Worm (Caenorhabditis elegans) whole organism, young adult: ENCODE results near the gene rpap-3.
A peak's percentile ranks its signal among the peaks of the same experiment; 100 is the strongest.

Experiments used
- C17E4.6 ChIP-seq: fragments of 200-800 bp; sonication (Bioruptor generic); IDR thresholded peaks from 2 replicates; pipeline ENCODE4 v1.3.6; 2022; ENCODE audit warnings: missing genetic modification reagents, missing genetic modification characterization, missing compliant biosample characterization
- F22D6.2 ChIP-seq: sonication (generic microtip); optimal IDR thresholded peaks from 2 replicates; lab custom pipeline; 2016; ENCODE audit warnings: mild to moderate bottlenecking, missing genetic modification characterization, missing compliant biosample characterization
- F33H1.4 ChIP-seq: fragments of 200-800 bp; sonication (Bioruptor generic); IDR thresholded peaks from 2 replicates; pipeline ENCODE4 v1.3.6; 2022; ENCODE audit warnings: missing genetic modification reagents, missing genetic modification characterization, missing compliant biosample characterization
- F37B4.10 ChIP-seq: fragments of 200-800 bp; sonication (Bioruptor generic); IDR thresholded peaks from 2 replicates; pipeline ENCODE4 v1.3.6; 2022; ENCODE audit warnings: missing genetic modification characterization, missing compliant biosample characterization
- F39B2.1 ChIP-seq: fragments of 200-800 bp; sonication (Bioruptor generic); IDR thresholded peaks from 2 replicates; pipeline ENCODE4 v1.3.6; 2022; ENCODE audit warnings: missing genetic modification reagents, missing genetic modification characterization, missing compliant biosample characterization
- F49E8.2 ChIP-seq: sonication (generic microtip); optimal IDR thresholded peaks from 3 replicates; lab custom pipeline; 2017; ENCODE audit warnings: missing genetic modification characterization, mild to moderate bottlenecking, missing compliant biosample characterization, antibody characterized with exemption, moderate library complexity; ENCODE audit not compliant: insufficient read depth
- K11D2.4 ChIP-seq: fragments of 200-800 bp; sonication (Bioruptor generic); IDR thresholded peaks from 2 replicates; pipeline ENCODE4 v1.3.6; 2022; ENCODE audit warnings: missing genetic modification reagents, missing genetic modification characterization, missing compliant biosample characterization
- T07F8.4 ChIP-seq: sonication (generic microtip); optimal IDR thresholded peaks from 2 replicates; lab custom pipeline; 2016; ENCODE audit warnings: mild to moderate bottlenecking, missing genetic modification characterization, moderate library complexity, missing compliant biosample characterization
- Y53G8AR.9 ChIP-seq: fragments of 200-800 bp; sonication (Bioruptor generic); conservative IDR thresholded peaks from 2 replicates; pipeline ENCODE4 v1.3.6; 2022; ENCODE audit warnings: missing genetic modification reagents, missing genetic modification characterization, missing compliant biosample characterization
- Y56A3A.18 ChIP-seq: fragments of 200-800 bp; sonication (Bioruptor generic); IDR thresholded peaks from 2 replicates; pipeline ENCODE4 v1.3.6; 2022; ENCODE audit warnings: missing genetic modification reagents, missing genetic modification characterization, missing compliant biosample characterization
- Y67H2A.10 ChIP-seq: fragments of 200-800 bp; sonication (Bioruptor generic); conservative IDR thresholded peaks from 2 replicates; pipeline ENCODE4 v1.3.6; 2022; ENCODE audit warnings: missing genetic modification reagents, missing genetic modification characterization, missing compliant biosample characterization
- Y79H2A.3 ChIP-seq: fragments of 200-800 bp; sonication (Bioruptor generic); conservative IDR thresholded peaks from 2 replicates; pipeline ENCODE4 v1.3.6; 2022; ENCODE audit warnings: missing genetic modification reagents, missing genetic modification characterization, missing compliant biosample characterization
- aptf-3 ChIP-seq: fragments of 200-800 bp; sonication (Bioruptor generic); IDR thresholded peaks from 2 replicates; pipeline ENCODE4 v1.3.6; 2022; ENCODE audit warnings: missing genetic modification characterization, missing compliant biosample characterization
- atf-7 ChIP-seq: sonication (generic microtip); optimal IDR thresholded peaks from 2 replicates; lab custom pipeline; 2017; ENCODE audit warnings: mild to moderate bottlenecking, missing genetic modification characterization, missing compliant biosample characterization
- attf-3 ChIP-seq: fragments of 200-800 bp; sonication (Bioruptor generic); conservative IDR thresholded peaks from 2 replicates; pipeline ENCODE4 v1.3.6; 2022; ENCODE audit warnings: missing genetic modification reagents, missing genetic modification characterization, missing compliant biosample characterization
- bed-1 ChIP-seq: fragments of 200-800 bp; sonication (Bioruptor generic); IDR thresholded peaks from 2 replicates; pipeline ENCODE4 v1.3.6; 2022; ENCODE audit warnings: missing genetic modification reagents, missing genetic modification characterization, missing compliant biosample characterization
- ceh-100 ChIP-seq: fragments of 200-800 bp; sonication (Bioruptor generic); IDR thresholded peaks from 2 replicates; pipeline ENCODE4 v1.3.6; 2022; ENCODE audit warnings: missing genetic modification reagents, missing genetic modification characterization, missing compliant biosample characterization
- dox-1 ChIP-seq: fragments of 200-800 bp; sonication (Bioruptor generic); IDR thresholded peaks from 2 replicates; pipeline ENCODE4 v1.3.6; 2022; ENCODE audit warnings: missing genetic modification reagents, missing genetic modification characterization, missing compliant biosample characterization
- dpff-1 ChIP-seq: sonication (generic microtip); optimal IDR thresholded peaks from 2 replicates; lab custom pipeline; 2017; ENCODE audit warnings: mild to moderate bottlenecking, missing genetic modification characterization, missing compliant biosample characterization
- hlh-12 ChIP-seq: sonication (generic microtip); optimal IDR thresholded peaks from 2 replicates; lab custom pipeline; 2016; ENCODE audit warnings: missing genetic modification characterization, missing compliant biosample characterization
- hmg-20 ChIP-seq: fragments of 200-800 bp; sonication (Bioruptor generic); IDR thresholded peaks from 2 replicates; pipeline ENCODE4 v1.3.6; 2022; ENCODE audit warnings: missing genetic modification reagents, missing genetic modification characterization, missing compliant biosample characterization
- let-526 ChIP-seq: fragments of 200-800 bp; sonication (Bioruptor generic); IDR thresholded peaks from 2 replicates; pipeline ENCODE4 v1.3.6; 2022; ENCODE audit warnings: missing genetic modification reagents, missing genetic modification characterization, missing compliant biosample characterization
- let-607 ChIP-seq, 2 experiments: fragments of 200-800 bp in 1 of 2; sonication (Bioruptor generic) in 1 of 2; sonication (generic microtip) in 1 of 2; optimal IDR thresholded peaks; 2 replicates each; lab custom pipeline; 2016 to 2018; ENCODE audit warnings: mild to moderate bottlenecking in 2 of 2, missing compliant biosample characterization in 2 of 2, missing genetic modification characterization in 2 of 2, moderate library complexity in 2 of 2, missing genotype in 1 of 2
- lin-40 ChIP-seq: sonication (generic microtip); optimal IDR thresholded peaks from 2 replicates; lab custom pipeline; 2016; ENCODE audit warnings: missing genetic modification characterization, mild to moderate bottlenecking, missing compliant biosample characterization, missing genotype, missing genetic modification reagents
- madf-10 ChIP-seq: sonication (generic microtip); optimal IDR thresholded peaks from 2 replicates; lab custom pipeline; 2016; ENCODE audit warnings: mild to moderate bottlenecking, missing genetic modification characterization, missing compliant biosample characterization
- madf-3 ChIP-seq: fragments of 200-800 bp; sonication (Bioruptor generic); IDR thresholded peaks from 2 replicates; pipeline ENCODE4 v1.3.6; 2022; ENCODE audit warnings: missing genetic modification reagents, missing genetic modification characterization, missing compliant biosample characterization
- madf-8 ChIP-seq: fragments of 200-800 bp; sonication (Bioruptor generic); conservative IDR thresholded peaks from 2 replicates; pipeline ENCODE4 v1.3.6; 2022; ENCODE audit warnings: missing genetic modification reagents, missing genetic modification characterization, missing compliant biosample characterization
- mcd-1 ChIP-seq: fragments of 200-800 bp; sonication (Bioruptor generic); IDR thresholded peaks from 2 replicates; pipeline ENCODE4 v1.3.6; 2022; ENCODE audit warnings: missing genetic modification reagents, missing genetic modification characterization, missing compliant biosample characterization
- mes-4 ChIP-seq: sonication (generic microtip); optimal IDR thresholded peaks from 2 replicates; lab custom pipeline; 2016; ENCODE audit warnings: missing genotype, missing genetic modification characterization, missing compliant biosample characterization
- nfya-2 ChIP-seq: fragments of 200-800 bp; sonication (Bioruptor generic); IDR thresholded peaks from 2 replicates; pipeline ENCODE4 v1.3.6; 2022; ENCODE audit warnings: missing genetic modification reagents, missing genetic modification characterization, missing compliant biosample characterization
- nhr-27 ChIP-seq: fragments of 200-800 bp; sonication (Bioruptor generic); optimal IDR thresholded peaks from 2 replicates; lab custom pipeline; 2018; ENCODE audit warnings: mild to moderate bottlenecking, missing genetic modification characterization, moderate library complexity, missing compliant biosample characterization
- pha-4 ChIP-seq: fragments of 150-350 bp; sonication (generic microtip); optimal IDR thresholded peaks from 2 replicates; lab custom pipeline; 2014; ENCODE audit warnings: missing biosample characterization, missing genetic modification reagents, missing genetic modification characterization
- sea-2 ChIP-seq: fragments of 200-800 bp; sonication (Bioruptor generic); IDR thresholded peaks from 2 replicates; pipeline ENCODE4 v1.3.6; 2022; ENCODE audit warnings: missing genetic modification characterization, missing compliant biosample characterization
- snpc-3.4 ChIP-seq: sonication (generic microtip); optimal IDR thresholded peaks from 2 replicates; lab custom pipeline; 2017; ENCODE audit warnings: missing genetic modification characterization, mild to moderate bottlenecking, missing compliant biosample characterization, antibody characterized with exemption, moderate library complexity, missing genotype, missing genetic modification reagents
- snpc-4 ChIP-seq, 5 experiments: fragments of 150-350 bp in 1 of 5; sonication (generic microtip) in 4 of 5; optimal IDR thresholded peaks; 2 replicates each; lab custom pipeline; 2014 to 2018; ENCODE audit warnings: missing genetic modification characterization in 5 of 5, missing biosample characterization in 3 of 5, antibody characterized with exemption in 2 of 5, mild to moderate bottlenecking in 2 of 5, missing compliant biosample characterization in 2 of 5, missing genotype in 2 of 5, moderate library complexity in 2 of 5, missing genetic modification reagents in 1 of 5
- sptf-2 ChIP-seq: fragments of 200-800 bp; sonication (Bioruptor generic); optimal IDR thresholded peaks from 2 replicates; lab custom pipeline; 2018; ENCODE audit warnings: mild to moderate bottlenecking, missing genetic modification characterization, missing compliant biosample characterization
- xnd-1 ChIP-seq: sonication (generic microtip); optimal IDR thresholded peaks from 2 replicates; lab custom pipeline; 2016; ENCODE audit warnings: missing genotype, missing genetic modification reagents, missing genetic modification characterization, missing compliant biosample characterization
- zfh-2 ChIP-seq: fragments of 200-800 bp; sonication (Bioruptor generic); conservative IDR thresholded peaks from 2 replicates; pipeline ENCODE4 v1.3.6; 2022; ENCODE audit warnings: missing genetic modification reagents, missing genetic modification characterization, missing compliant biosample characterization
- zim-3 ChIP-seq: sonication (generic microtip); optimal IDR thresholded peaks from 2 replicates; lab custom pipeline; 2017; ENCODE audit warnings: mild to moderate bottlenecking, missing genetic modification characterization, moderate library complexity, missing compliant biosample characterization
- ztf-25 ChIP-seq: fragments of 200-800 bp; sonication (Bioruptor generic); IDR thresholded peaks from 2 replicates; pipeline ENCODE4 v1.3.6; 2022; ENCODE audit warnings: missing genetic modification reagents, missing genetic modification characterization, missing compliant biosample characterization
- ztf-28 ChIP-seq: fragments of 200-800 bp; sonication (Bioruptor generic); IDR thresholded peaks from 2 replicates; pipeline ENCODE4 v1.3.6; 2022; ENCODE audit warnings: missing genetic modification reagents, missing genetic modification characterization, missing compliant biosample characterization
- ztf-6 ChIP-seq: fragments of 200-800 bp; sonication (Bioruptor generic); IDR thresholded peaks from 2 replicates; pipeline ENCODE4 v1.3.6; 2022; ENCODE audit warnings: missing genetic modification reagents, missing genetic modification characterization, missing compliant biosample characterization

The rpap-3 gene

ce11 chrIV:7790801-7791588, 12.2 kb upstream of the rpap-3 start, which contains the start of gene rsp-6 (continued):
- TF ChIP-seq sea-2 (GFP tag; lab: Robert Waterston, UW) (no peak), ceh-100 (GFP tag; lab: Robert Waterston, UW) (peak; percentile 61), hlh-12 (tag; lab: Kevin White, UChicago) (no peak), F39B2.1 (GFP tag; lab: Robert Waterston, UW) (no peak), dpff-1 (tag; lab: Kevin White, UChicago) (no peak), F49E8.2 (tag; lab: Kevin White, UChicago) (peak; percentile 83), xnd-1 (tag; lab: Kevin White, UChicago) (peak; percentile 78), K11D2.4 (GFP tag; lab: Robert Waterston, UW) (no peak)
- TF ChIP-seq, all 124 proteins: peak for 57

ce11 chrIV:7790151-7790691, 11.5 kb upstream of the rpap-3 start:
- TF ChIP-seq sptf-2 (GFP tag; lab: Kevin White, UChicago) (no peak), let-526 (GFP tag; lab: Robert Waterston, UW) (0 out of 2 replicates have a peak, but pooled peaks have one; percentile 47), ztf-28 (no peak), F37B4.10 (GFP tag; lab: Robert Waterston, UW) (no peak), ztf-6 (GFP tag; lab: Robert Waterston, UW) (no peak), Y56A3A.18 (GFP tag; lab: Robert Waterston, UW) (no peak), hmg-20 (GFP tag; lab: Robert Waterston, UW) (no peak), lin-40 (no peak), Y53G8AR.9 (GFP tag; lab: Robert Waterston, UW) (no peak), madf-3 (GFP tag; lab: Robert Waterston, UW) (peak; percentile 57; the same call in 1 of the 2 replicates), zim-3 (no peak), let-607 (tag; optimal IDR thresholded peaks at IDR 0.05; lab: Kevin White, UChicago) (no peak), zfh-2 (GFP tag; lab: Robert Waterston, UW) (peak; percentile 36; the same call in 1 of the 2 replicates), bed-1 (GFP tag; lab: Robert Waterston, UW) (no peak), nhr-27 (tag; lab: Kevin White, UChicago) (no peak), attf-3 (no peak), madf-8 (GFP tag; lab: Robert Waterston, UW) (0 out of 2 replicates have a peak, but pooled peaks have one; percentile 12), mcd-1 (GFP tag; lab: Robert Waterston, UW) (peak; percentile 7; the same call in 1 of the 2 replicates), F22D6.2 (tag; lab: Kevin White, UChicago) (no peak)

- TF ChIP-seq aptf-3 (GFP tag; lab: Robert Waterston, UW) (peak; percentile 35; the same call in 1 of the 2 replicates), sptf-2 (GFP tag; lab: Kevin White, UChicago) (no peak), zfh-2 (GFP tag; lab: Robert Waterston, UW) (no peak), Y79H2A.3 (peak; percentile 81), C17E4.6 (peak; percentile 54; the same call in 1 of the 2 replicates), dox-1 (GFP tag; lab: Robert Waterston, UW) (peak; percentile 68; the same call in 1 of the 2 replicates), nhr-27 (tag; lab: Kevin White, UChicago) (no peak), snpc-4 (GFP tag; optimal IDR thresholded peaks at IDR 0.05; lab: Kevin White, UChicago) (no peak), snpc-4 (tag; optimal IDR thresholded peaks at IDR 0.05; lab: Kevin White, UChicago) (peak in 2 of 4 experiments; percentile 27 to 44), F33H1.4 (0 out of 2 replicates have a peak, but pooled peaks have one; percentile 38), ztf-25 (GFP tag; lab: Robert Waterston, UW) (0 out of 2 replicates have a peak, but pooled peaks have one; percentile 66), Y67H2A.10 (GFP tag; lab: Robert Waterston, UW) (peak; percentile 33), nfya-2 (GFP tag; lab: Robert Waterston, UW) (no peak), madf-10 (peak; percentile 45), mes-4 (tag; lab: Kevin White, UChicago) (no peak), T07F8.4 (tag; lab: Kevin White, UChicago) (no peak), hmg-20 (GFP tag; lab: Robert Waterston, UW) (0 out of 2 replicates have a peak, but pooled peaks have one; percentile 46), atf-7 (tag; lab: Kevin White, UChicago) (peak; percentile 79), snpc-3.4 (tag; lab: Kevin White, UChicago) (peak; percentile 22), pha-4 (peak; percentile 71)
Observed at ce11 chrIV:7789521-7789949, 10.8 kb upstream of the rpap-3 start, which contains the start of gene imp-3. Gene imp-3, minus strand, starts transcription at chrIV:7789613.
